Fruit fly (Drosophila melanogaster): ENCODE measurements around the gene Sap-r.

DNA sequence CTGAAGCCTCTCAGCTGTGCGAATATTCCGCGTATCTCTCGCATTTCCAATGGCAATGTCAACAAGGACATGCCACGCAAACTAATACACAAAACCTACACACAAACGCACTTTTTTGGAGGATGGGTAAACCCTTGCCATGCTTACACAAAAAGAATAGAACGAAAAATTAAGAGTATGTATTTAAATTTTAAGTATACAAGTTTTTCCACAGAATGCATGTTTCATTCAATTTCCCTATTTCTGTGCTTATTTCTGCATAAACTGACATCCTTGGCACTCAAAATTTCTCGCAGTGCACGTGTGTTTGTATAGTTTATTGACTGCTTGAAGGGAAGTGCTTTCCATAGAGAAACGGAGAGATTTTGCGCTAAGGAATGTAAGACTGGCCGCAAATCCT lies 21.0 kb upstream of the Sap-r start:
- TF ChIP-seq ey (GFP tag; optimal IDR thresholded peaks at IDR 0.05) (no peak), Myc (optimal IDR thresholded peaks at IDR 0.05) (no peak), jim (GFP tag; optimal IDR thresholded peaks at IDR 0.05) (no peak)

Data from whole organism, wandering third instar larva.